Fruit fly (Drosophila melanogaster): ENCODE data around the gene Srp72.

Gene Srp72

DNA sequence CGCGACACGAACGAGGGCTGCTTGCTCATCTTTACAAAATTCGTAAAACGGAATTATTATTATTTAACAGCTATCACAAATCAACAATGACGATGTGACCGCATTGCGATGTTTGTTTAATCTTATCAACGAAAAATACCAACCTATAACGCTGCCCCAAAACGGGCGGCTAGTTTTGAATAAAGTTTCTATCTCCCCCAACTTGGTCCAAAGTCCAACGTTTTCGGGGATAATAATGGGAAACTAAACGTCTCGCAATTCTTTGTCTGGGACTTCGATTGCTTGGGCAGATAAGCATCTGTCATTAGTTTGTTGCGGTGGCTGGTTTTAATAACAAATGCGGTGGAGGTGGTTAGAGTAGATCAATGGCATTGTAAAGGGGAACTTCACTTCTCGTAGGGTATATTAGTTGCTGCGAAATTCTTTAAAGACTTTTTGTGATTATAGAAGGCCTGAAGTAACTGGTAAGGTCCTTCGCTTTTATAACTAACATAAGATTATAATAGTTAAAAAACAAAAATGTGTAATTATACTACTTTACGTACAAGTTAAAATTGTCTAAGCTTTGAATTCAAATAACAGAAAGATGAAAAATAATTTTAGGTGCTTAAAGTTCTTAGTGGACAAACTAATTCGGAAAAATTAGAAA, 28.4 kb upstream of the Srp72 start, which contains the start of gene CG15922 (continued):
- TF ChIP-seq Lpt (GFP tag; optimal IDR thresholded peaks at IDR 0.05) (no peak), CG15011 (GFP tag; optimal IDR thresholded peaks at IDR 0.05) (no peak), sens-2 (GFP tag; IDR thresholded peaks at IDR 0.05) (no peak), NC2β (GFP tag; optimal IDR thresholded peaks at IDR 0.05) (no peak), Xbp1 (GFP tag; optimal IDR thresholded peaks at IDR 0.05) (no peak), exex (tag; optimal IDR thresholded peaks at IDR 0.05) (peak; percentile 52), CG1529 (GFP tag; optimal IDR thresholded peaks at IDR 0.05) (no peak), mirr (GFP tag; optimal IDR thresholded peaks at IDR 0.05) (no peak), sim (GFP tag; IDR thresholded peaks at IDR 0.05) (no peak), hth (optimal IDR thresholded peaks at IDR 0.05) (no peak), MBD-R2 (GFP tag; IDR thresholded peaks at IDR 0.05) (peak; percentile 53), CG1602 (GFP tag; optimal IDR thresholded peaks at IDR 0.05) (no peak), CG11456 (GFP tag; IDR thresholded peaks at IDR 0.05) (no peak), NFAT (GFP tag; IDR thresholded peaks at IDR 0.05) (no peak), Bgb (GFP tag; IDR thresholded peaks at IDR 0.05; ENCODE audit: partially characterized antibody) (peak; percentile 11; the same call in 1 of the 2 replicates), CG10209 (GFP tag; optimal IDR thresholded peaks at IDR 0.05) (no peak), maf-S (GFP tag; optimal IDR thresholded peaks at IDR 0.05) (no peak), Fer3 (tag; optimal IDR thresholded peaks at IDR 0.05) (no peak), emc (GFP tag; optimal IDR thresholded peaks at IDR 0.05) (no peak), Ets65A (GFP tag) (no peak), disco-r (GFP tag; optimal IDR thresholded peaks at IDR 0.05) (no peak), CG1792 (GFP tag; optimal IDR thresholded peaks at IDR 0.05) (no peak), CG8924 (tag; optimal IDR thresholded peaks at IDR 0.05) (no peak), E2f1 (GFP tag; IDR thresholded peaks at IDR 0.05) (no peak), CG11695 (GFP tag; IDR thresholded peaks at IDR 0.05) (0 out of 3 replicates have a peak, but pooled peaks have one; percentile 12), CG15601 (tag; optimal IDR thresholded peaks at IDR 0.05) (peak; percentile 17), CG11560 (tag; IDR thresholded peaks at IDR 0.05) (no peak), Six4 (GFP tag; optimal IDR thresholded peaks at IDR 0.05) (no peak), CG2199 (GFP tag; IDR thresholded peaks at IDR 0.05) (no peak), CG9437 (GFP tag; optimal IDR thresholded peaks at IDR 0.05) (no peak), CG12769 (tag; optimal IDR thresholded peaks at IDR 0.05) (peak; percentile 12), wor (GFP tag; IDR thresholded peaks at IDR 0.05) (0 out of 2 replicates have a peak, but pooled peaks have one; percentile 13), CG9876 (GFP tag; optimal IDR thresholded peaks at IDR 0.05) (no peak), Opbp (GFP tag; IDR thresholded peaks at IDR 0.05; ENCODE audit: partially characterized antibody) (no peak), CkIIα-i1 (GFP tag; IDR thresholded peaks at IDR 0.05) (no peak), pan (optimal IDR thresholded peaks at IDR 0.05) (no peak), pan (GFP tag; optimal IDR thresholded peaks at IDR 0.05 in 1 of 2, IDR thresholded peaks at IDR 0.05 in 1 of 2) (peak in 1 of 2 experiments; percentile 34), Hand (GFP tag; optimal IDR thresholded peaks at IDR 0.05) (no peak), inv (GFP tag; IDR thresholded peaks at IDR 0.05; ENCODE audit: partially characterized antibody) (no peak), HLHmδ (GFP tag; optimal IDR thresholded peaks at IDR 0.05) (no peak), NC2α (GFP tag; optimal IDR thresholded peaks at IDR 0.05) (no peak), CG13775 (GFP tag; optimal IDR thresholded peaks at IDR 0.05) (peak; percentile 22), repo (GFP tag; optimal IDR thresholded peaks at IDR 0.05) (no peak), CG8765 (GFP tag; IDR thresholded peaks at IDR 0.05) (no peak), Hr51 (GFP tag; optimal IDR thresholded peaks at IDR 0.05) (peak in 1 of 2 experiments; percentile 16), MESR4 (GFP tag; optimal IDR thresholded peaks at IDR 0.05) (peak; percentile 32), Med (GFP tag) (no peak), YL-1 (GFP tag; optimal IDR thresholded peaks at IDR 0.05) (peak; percentile 8), CG4424 (GFP tag; optimal IDR thresholded peaks at IDR 0.05) (no peak), H2.0 (GFP tag; IDR thresholded peaks at IDR 0.05) (no peak), CG13424 (tag; optimal IDR thresholded peaks at IDR 0.05) (peak; percentile 33)
